Worm (Caenorhabditis elegans) whole organism, mixed stage, embryonic: ENCODE data around the gene vha-2.
A peak's percentile ranks its signal among the peaks of the same experiment; 100 is the strongest.

Experiments
- M03D4.4 ChIP-seq: sonication (generic microtip); optimal IDR thresholded peaks from 2 replicates; lab custom pipeline; 2017; ENCODE audit warnings: mild to moderate bottlenecking, missing genetic modification characterization, missing compliant biosample characterization
- bed-3 ChIP-seq: fragments of 200-800 bp; sonication (Bioruptor generic); optimal IDR thresholded peaks from 3 replicates; lab custom pipeline; 2018; ENCODE audit warnings: mild to moderate bottlenecking, missing genetic modification characterization, moderate library complexity, missing compliant biosample characterization
- blmp-1 ChIP-seq: fragments of 150-350 bp; optimal IDR thresholded peaks from 2 replicates; lab custom pipeline; 2014; ENCODE audit warnings: missing biosample characterization, missing genetic modification characterization
- ceh-39 ChIP-seq: fragments of 150-350 bp; optimal IDR thresholded peaks from 2 replicates; lab custom pipeline; 2014; ENCODE audit warnings: missing biosample characterization, missing genetic modification characterization
- ceh-43 ChIP-seq: fragments of 200-800 bp; sonication (Bioruptor generic); optimal IDR thresholded peaks from 2 replicates; lab custom pipeline; 2018; ENCODE audit warnings: mild to moderate bottlenecking, missing genetic modification characterization, moderate library complexity, missing compliant biosample characterization
- ceh-83 ChIP-seq: fragments of 200-800 bp; sonication (Bioruptor generic); optimal IDR thresholded peaks from 2 replicates; lab custom pipeline; 2018; ENCODE audit warnings: mild to moderate bottlenecking, missing genetic modification characterization, missing compliant biosample characterization
- ces-1 ChIP-seq: fragments of 150-350 bp; optimal IDR thresholded peaks from 2 replicates; lab custom pipeline; 2014; ENCODE audit warnings: missing biosample characterization, missing genetic modification reagents, missing genetic modification characterization
- cnd-1 ChIP-seq: fragments of 200-800 bp; sonication (Bioruptor generic); optimal IDR thresholded peaks from 2 replicates; lab custom pipeline; 2018; ENCODE audit warnings: mild to moderate bottlenecking, missing genetic modification characterization, missing compliant biosample characterization
- drap-1 ChIP-seq: fragments of 200-800 bp; sonication (Bioruptor generic); optimal IDR thresholded peaks from 3 replicates; lab custom pipeline; 2018; ENCODE audit warnings: mild to moderate bottlenecking, missing genetic modification characterization, missing compliant biosample characterization
- elt-1 ChIP-seq: sonication (generic microtip); optimal IDR thresholded peaks from 2 replicates; lab custom pipeline; 2017; ENCODE audit warnings: missing genetic modification characterization, mild to moderate bottlenecking, missing compliant biosample characterization, antibody characterized with exemption, moderate library complexity, borderline replicate concordance; ENCODE audit not compliant: insufficient read depth
- flh-1 ChIP-seq: fragments of 200-800 bp; sonication (Bioruptor generic); optimal IDR thresholded peaks from 2 replicates; lab custom pipeline; 2018; ENCODE audit warnings: mild to moderate bottlenecking, missing genetic modification characterization, moderate library complexity, missing compliant biosample characterization
- ham-2 ChIP-seq: fragments of 200-800 bp; sonication (Bioruptor generic); optimal IDR thresholded peaks from 2 replicates; lab custom pipeline; 2018; ENCODE audit warnings: mild to moderate bottlenecking, missing genetic modification characterization, missing compliant biosample characterization
- hlh-1 ChIP-seq: fragments of 150-350 bp; optimal IDR thresholded peaks from 2 replicates; lab custom pipeline; 2014; ENCODE audit warnings: missing biosample characterization, missing genetic modification reagents, missing genetic modification characterization
- lin-13 ChIP-seq: fragments of 150-350 bp; optimal IDR thresholded peaks from 2 replicates; lab custom pipeline; 2014; ENCODE audit warnings: missing biosample characterization, missing genetic modification characterization
- lin-32 ChIP-seq: fragments of 200-800 bp; sonication (Bioruptor generic); optimal IDR thresholded peaks from 2 replicates; lab custom pipeline; 2018; ENCODE audit warnings: mild to moderate bottlenecking, missing genetic modification characterization, missing compliant biosample characterization
- lsy-2 ChIP-seq: fragments of 150-350 bp; optimal IDR thresholded peaks from 2 replicates; lab custom pipeline; 2014; ENCODE audit warnings: missing biosample characterization, missing genetic modification characterization
- mab-5 ChIP-seq: fragments of 150-350 bp; optimal IDR thresholded peaks from 2 replicates; lab custom pipeline; 2014; ENCODE audit warnings: missing biosample characterization, missing genetic modification characterization
- mep-1 ChIP-seq: fragments of 150-350 bp; optimal IDR thresholded peaks from 2 replicates; lab custom pipeline; 2017; ENCODE audit warnings: missing biosample characterization, missing genetic modification reagents, missing genetic modification characterization, inconsistent platforms
- mls-2 ChIP-seq: sonication (generic microtip); optimal IDR thresholded peaks from 2 replicates; lab custom pipeline; 2016; ENCODE audit warnings: mild to moderate bottlenecking, missing genetic modification characterization, moderate library complexity, missing compliant biosample characterization
- nhr-12 ChIP-seq: fragments of 150-350 bp; optimal IDR thresholded peaks from 2 replicates; lab custom pipeline; 2014; ENCODE audit warnings: missing biosample characterization, missing genetic modification characterization
- nhr-2 ChIP-seq: fragments of 150-350 bp; optimal IDR thresholded peaks from 2 replicates; lab custom pipeline; 2014; ENCODE audit warnings: missing biosample characterization, missing genetic modification characterization
- nhr-28 ChIP-seq: fragments of 150-350 bp; optimal IDR thresholded peaks from 2 replicates; lab custom pipeline; 2014; ENCODE audit warnings: missing biosample characterization, missing genetic modification characterization
- nhr-76 ChIP-seq: sonication (generic microtip); optimal IDR thresholded peaks from 2 replicates; lab custom pipeline; 2017; ENCODE audit warnings: missing biosample characterization, missing genetic modification characterization
- pha-4 ChIP-seq: fragments of 150-350 bp; optimal IDR thresholded peaks from 2 replicates; lab custom pipeline; 2018; ENCODE audit warnings: missing biosample characterization, missing genetic modification reagents, missing genetic modification characterization
- snpc-4 ChIP-seq: fragments of 150-350 bp; optimal IDR thresholded peaks from 2 replicates; lab custom pipeline; 2014; ENCODE audit warnings: missing biosample characterization, missing genetic modification characterization
- sptf-1 ChIP-seq: sonication (generic microtip); optimal IDR thresholded peaks from 2 replicates; lab custom pipeline; 2017; ENCODE audit warnings: mild to moderate bottlenecking, missing genetic modification characterization, moderate library complexity, missing compliant biosample characterization
- tbx-8 ChIP-seq: fragments of 200-800 bp; sonication (Bioruptor generic); optimal IDR thresholded peaks from 2 replicates; lab custom pipeline; 2018; ENCODE audit warnings: mild to moderate bottlenecking, missing genetic modification characterization, moderate library complexity, missing compliant biosample characterization
- unc-120 ChIP-seq: sonication (generic microtip); optimal IDR thresholded peaks from 2 replicates; lab custom pipeline; 2017; ENCODE audit warnings: missing genetic modification characterization, missing compliant biosample characterization; ENCODE audit not compliant: poor library complexity, severe bottlenecking
- unc-39 ChIP-seq: fragments of 150-350 bp; optimal IDR thresholded peaks from 2 replicates; lab custom pipeline; 2014; ENCODE audit warnings: missing biosample characterization, missing genetic modification characterization
- unc-62 ChIP-seq: fragments of 150-350 bp; optimal IDR thresholded peaks from 2 replicates; lab custom pipeline; 2014; ENCODE audit warnings: missing biosample characterization, missing genetic modification reagents, missing genetic modification characterization
- zip-8 ChIP-seq: fragments of 150-350 bp; optimal IDR thresholded peaks from 2 replicates; lab custom pipeline; 2014; ENCODE audit warnings: missing biosample characterization, missing genetic modification characterization
- ztf-11 ChIP-seq: fragments of 150-350 bp; optimal IDR thresholded peaks from 2 replicates; lab custom pipeline; 2014; ENCODE audit warnings: missing biosample characterization, missing genetic modification characterization

Gene vha-2

ce11 chrIII:9766175-9766574 is 15.8 kb upstream of the vha-2 start, which contains the start of gene cbp-1:
cbp-1 (plus strand) TSS chrIII:9766509.
- TF ChIP-seq hlh-1 (tag; lab: Kevin White, UChicago): no peak
- no peak for TF ChIP-seq unc-120 (tag; lab: Kevin White, UChicago)
- TF ChIP-seq ham-2 (GFP tag; lab: Kevin White, UChicago): no peak
- TF ChIP-seq mep-1 (tag; lab: Kevin White, UChicago): no peak
- TF ChIP-seq blmp-1: no peak
- no peak for TF ChIP-seq drap-1 (GFP tag; lab: Kevin White, UChicago)
- TF ChIP-seq lin-13 (tag; lab: Kevin White, UChicago): no peak
- no peak for TF ChIP-seq zip-8
- TF ChIP-seq cnd-1 (tag; lab: Kevin White, UChicago): no peak
- no peak for TF ChIP-seq ceh-83 (GFP tag; lab: Kevin White, UChicago)
- no peak for TF ChIP-seq unc-39 (tag; lab: Kevin White, UChicago)
- no peak for TF ChIP-seq nhr-76 (tag; lab: Kevin White, UChicago)
- no peak for TF ChIP-seq ceh-43 (GFP tag; lab: Kevin White, UChicago)
- no peak for TF ChIP-seq snpc-4 (tag; lab: Kevin White, UChicago)
- TF ChIP-seq nhr-28 (tag; lab: Kevin White, UChicago): no peak
- peak; percentile 69 for TF ChIP-seq lsy-2 (tag; lab: Kevin White, UChicago)
- TF ChIP-seq nhr-12 (tag; lab: Kevin White, UChicago): no peak
- peak; percentile 42 for TF ChIP-seq ceh-39 (tag; lab: Kevin White, UChicago)
- TF ChIP-seq ztf-11 (tag; lab: Kevin White, UChicago): no peak
- TF ChIP-seq unc-62 (GFP tag; lab: Kevin White, UChicago): peak; percentile 21
- peak; percentile 76 for TF ChIP-seq ces-1 (GFP tag; lab: Kevin White, UChicago)
- no peak for TF ChIP-seq nhr-2 (tag; lab: Kevin White, UChicago)
- no peak for TF ChIP-seq sptf-1 (tag; lab: Kevin White, UChicago)
- TF ChIP-seq bed-3 (GFP tag; lab: Kevin White, UChicago): no peak
- no peak for TF ChIP-seq lin-32 (GFP tag; lab: Kevin White, UChicago)

DNA sequence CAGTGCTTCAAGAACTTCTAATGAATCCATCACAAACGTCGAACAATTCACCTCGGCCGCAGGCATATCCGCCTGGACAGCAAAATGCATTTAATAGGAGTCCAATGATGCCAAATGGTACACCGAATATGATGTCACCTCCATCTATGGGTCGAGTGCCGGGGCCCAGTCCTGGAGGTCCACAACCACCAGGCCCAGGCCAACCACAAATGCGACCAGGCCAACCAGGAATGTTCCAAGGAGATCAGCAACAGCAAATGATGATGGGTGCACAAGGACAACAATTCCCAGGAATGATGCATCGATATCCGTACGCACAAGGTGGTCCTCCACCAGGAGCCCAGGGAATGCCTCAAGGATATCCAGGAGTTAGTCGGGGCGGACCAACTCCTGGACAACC is 14.9 kb upstream of the vha-2 start:
- TF ChIP-seq elt-1 (no peak), mab-5 (tag; lab: Kevin White, UChicago) (no peak), nhr-28 (tag; lab: Kevin White, UChicago) (no peak), unc-39 (tag; lab: Kevin White, UChicago) (no peak), drap-1 (GFP tag; lab: Kevin White, UChicago) (no peak), zip-8 (no peak), flh-1 (no peak), nhr-12 (tag; lab: Kevin White, UChicago) (no peak), snpc-4 (tag; lab: Kevin White, UChicago) (no peak), M03D4.4 (tag; lab: Kevin White, UChicago) (no peak), unc-62 (GFP tag; lab: Kevin White, UChicago) (no peak), lsy-2 (tag; lab: Kevin White, UChicago) (no peak), ceh-83 (GFP tag; lab: Kevin White, UChicago) (no peak), mep-1 (tag; lab: Kevin White, UChicago) (no peak), pha-4 (tag; lab: Kevin White, UChicago) (no peak), mls-2 (tag; lab: Kevin White, UChicago) (no peak), ces-1 (GFP tag; lab: Kevin White, UChicago) (no peak)
- TF ChIP-seq, all 35 proteins: peak for 0

DNA sequence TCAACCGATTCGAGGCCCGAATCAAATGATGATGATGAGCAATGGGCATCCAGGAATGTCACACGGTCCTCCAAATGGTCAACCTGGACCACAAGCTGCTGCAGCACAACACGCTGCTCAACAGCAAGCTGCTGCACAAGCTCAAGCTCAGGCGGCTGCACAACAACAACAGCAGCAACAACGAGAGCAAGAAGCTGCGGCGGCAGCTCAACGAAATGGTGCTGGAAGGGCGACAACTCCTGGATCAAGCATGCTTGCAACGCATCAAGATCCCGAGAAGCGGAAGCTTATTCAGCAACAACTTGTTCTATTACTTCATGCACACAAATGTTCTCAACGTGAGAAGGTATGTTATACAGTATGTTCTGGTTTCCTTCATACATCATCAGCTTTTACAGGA is 13.9 kb upstream of the vha-2 start:
- no peak for TF ChIP-seq hlh-1 (tag; lab: Kevin White, UChicago)
- peak; percentile 24 for TF ChIP-seq lin-32 (GFP tag; lab: Kevin White, UChicago)
- TF ChIP-seq, all 35 proteins: peak for 1

- no peak for TF ChIP-seq mls-2 (tag; lab: Kevin White, UChicago)
- TF ChIP-seq nhr-28 (tag; lab: Kevin White, UChicago): no peak
- TF ChIP-seq M03D4.4 (tag; lab: Kevin White, UChicago): no peak
- no peak for TF ChIP-seq cnd-1 (tag; lab: Kevin White, UChicago)
- no peak for TF ChIP-seq unc-39 (tag; lab: Kevin White, UChicago)
- no peak for TF ChIP-seq tbx-8
- TF ChIP-seq zip-8: no peak
- TF ChIP-seq pha-4 (tag; lab: Kevin White, UChicago): no peak
- TF ChIP-seq flh-1: no peak
- TF ChIP-seq nhr-2 (tag; lab: Kevin White, UChicago): no peak
These were observed 11.4 kb upstream of the vha-2 start for ce11 chrIII:9770590-9770989.
